Fruit fly (Drosophila melanogaster) whole organism, prepupa: Measurements from ENCODE around the gene CG33253.

ENCODE experiments used
- CG10631 ChIP-seq: fragments of 200-800 bp; sonication (Bioruptor generic); optimal IDR thresholded peaks from 2 replicates; lab custom pipeline; 2016; ENCODE audit warnings: missing biosample characterization, missing genetic modification characterization
- CG11294 ChIP-seq: fragments of 200-800 bp; sonication (Bioruptor generic); IDR thresholded peaks from 2 replicates; pipeline ENCODE4 v1.3.6; 2022; ENCODE audit warnings: missing biosample characterization, missing genetic modification characterization
- CG11762 ChIP-seq: fragments of 200-800 bp; sonication (Bioruptor generic); optimal IDR thresholded peaks from 3 replicates; lab custom pipeline; 2016; ENCODE audit warnings: missing biosample characterization, missing genetic modification characterization; ENCODE audit not compliant: insufficient read depth
- CG11902 ChIP-seq: fragments of 200-800 bp; sonication (Bioruptor generic); optimal IDR thresholded peaks from 3 replicates; lab custom pipeline; 2016; ENCODE audit warnings: missing biosample characterization, missing genetic modification characterization
- CG15336 ChIP-seq: fragments of 200-800 bp; sonication (Bioruptor generic); IDR thresholded peaks from 2 replicates; pipeline ENCODE4 v1.3.6; 2022; ENCODE audit warnings: missing biosample characterization, missing genetic modification characterization
- CG1621 ChIP-seq: fragments of 200-800 bp; sonication (Bioruptor generic); optimal IDR thresholded peaks from 3 replicates; lab custom pipeline; 2018; ENCODE audit warnings: missing biosample characterization, mild to moderate bottlenecking, missing genetic modification characterization
- CG16779 ChIP-seq: fragments of 200-800 bp; sonication (Bioruptor generic); optimal IDR thresholded peaks from 3 replicates; lab custom pipeline; 2017; ENCODE audit warnings: missing biosample characterization, mild to moderate bottlenecking, missing genetic modification characterization
- CG3032 ChIP-seq: fragments of 200-800 bp; optimal IDR thresholded peaks from 2 replicates; lab custom pipeline; 2019; ENCODE audit warnings: missing biosample characterization, mild to moderate bottlenecking, missing genetic modification characterization, moderate library complexity
- CG31627 ChIP-seq: fragments of 200-800 bp; sonication (Bioruptor generic); optimal IDR thresholded peaks from 3 replicates; lab custom pipeline; 2016; ENCODE audit warnings: missing biosample characterization, missing genetic modification characterization
- CG4318 ChIP-seq: fragments of 200-800 bp; sonication (Bioruptor generic); optimal IDR thresholded peaks from 3 replicates; lab custom pipeline; 2017; ENCODE audit warnings: missing biosample characterization, mild to moderate bottlenecking, missing genetic modification characterization
- CG6163 ChIP-seq: fragments of 200-800 bp; sonication (Bioruptor generic); IDR thresholded peaks from 3 replicates; pipeline ENCODE4 v1.3.6; 2022; ENCODE audit warnings: missing biosample characterization, missing genetic modification characterization
- CG6276 ChIP-seq: fragments of 200-800 bp; sonication (Bioruptor generic); optimal IDR thresholded peaks from 2 replicates; lab custom pipeline; 2017; ENCODE audit warnings: missing biosample characterization, mild to moderate bottlenecking, missing genetic modification characterization
- CG6854 ChIP-seq: fragments of 200-800 bp; sonication (Bioruptor generic); optimal IDR thresholded peaks from 2 replicates; lab custom pipeline; 2017; ENCODE audit warnings: missing biosample characterization, mild to moderate bottlenecking, missing genetic modification characterization
- CG7368 ChIP-seq: fragments of 200-800 bp; sonication (Bioruptor generic); optimal IDR thresholded peaks from 3 replicates; lab custom pipeline; 2016; ENCODE audit warnings: missing biosample characterization, missing genetic modification characterization
- CG8119 ChIP-seq: fragments of 200-800 bp; sonication (Bioruptor generic); IDR thresholded peaks from 3 replicates; pipeline ENCODE4 v1.3.6; 2022; ENCODE audit warnings: missing biosample characterization, missing genetic modification characterization
- CG8632 ChIP-seq: fragments of 200-800 bp; sonication (Bioruptor generic); optimal IDR thresholded peaks from 3 replicates; lab custom pipeline; 2016; ENCODE audit warnings: missing biosample characterization, missing genetic modification characterization
- CG9139 ChIP-seq: fragments of 200-800 bp; sonication (Bioruptor generic); optimal IDR thresholded peaks from 3 replicates; lab custom pipeline; 2017; ENCODE audit warnings: missing biosample characterization, mild to moderate bottlenecking, missing genetic modification characterization
- Eip75B ChIP-seq: fragments of 200-800 bp; sonication (Bioruptor generic); optimal IDR thresholded peaks from 3 replicates; lab custom pipeline; 2016; ENCODE audit warnings: missing biosample characterization, missing genetic modification characterization
- Eip78C ChIP-seq: fragments of 200-800 bp; sonication (Bioruptor generic); peaks from one replicate; lab custom pipeline; 2016; ENCODE audit warnings: missing biosample characterization, missing genetic modification characterization
- Eip93F ChIP-seq: fragments of 200-800 bp; sonication (Bioruptor generic); optimal IDR thresholded peaks from 2 replicates; lab custom pipeline; 2016; ENCODE audit warnings: missing biosample characterization, mild to moderate bottlenecking, missing genetic modification characterization
- Gug ChIP-seq: fragments of 200-800 bp; sonication (Bioruptor generic); IDR thresholded peaks from 2 replicates; pipeline ENCODE4 v1.3.6; 2022; ENCODE audit warnings: missing biosample characterization, missing genetic modification characterization
- Hr39 ChIP-seq: fragments of 200-800 bp; sonication (Bioruptor generic); optimal IDR thresholded peaks from 2 replicates; lab custom pipeline; 2016; ENCODE audit warnings: missing biosample characterization, missing genetic modification characterization
- Hr4 ChIP-seq: fragments of 200-800 bp; sonication (Bioruptor generic); optimal IDR thresholded peaks from 3 replicates; lab custom pipeline; 2016; ENCODE audit warnings: missing biosample characterization, missing genetic modification characterization
- Lpt ChIP-seq: fragments of 200-800 bp; sonication (Bioruptor generic); optimal IDR thresholded peaks from 3 replicates; lab custom pipeline; 2016; ENCODE audit warnings: missing biosample characterization, missing genetic modification characterization
- OdsH ChIP-seq: fragments of 200-800 bp; sonication (Bioruptor generic); optimal IDR thresholded peaks from 3 replicates; lab custom pipeline; 2016; ENCODE audit warnings: missing biosample characterization, missing genetic modification characterization
- Smox ChIP-seq: fragments of 200-800 bp; sonication (Bioruptor generic); optimal IDR thresholded peaks from 3 replicates; lab custom pipeline; 2016; ENCODE audit warnings: missing biosample characterization, missing genetic modification characterization
- Sox102F ChIP-seq: fragments of 200-800 bp; sonication (Bioruptor generic); optimal IDR thresholded peaks from 2 replicates; lab custom pipeline; 2016; ENCODE audit warnings: missing biosample characterization, mild to moderate bottlenecking, missing genetic modification characterization
- Sox14 ChIP-seq: fragments of 200-800 bp; sonication (Bioruptor generic); optimal IDR thresholded peaks from 3 replicates; lab custom pipeline; 2016; ENCODE audit warnings: missing biosample characterization, missing genetic modification characterization
- achi ChIP-seq: fragments of 200-800 bp; sonication (Bioruptor generic); optimal IDR thresholded peaks from 3 replicates; lab custom pipeline; 2016; ENCODE audit warnings: missing biosample characterization, missing genetic modification characterization
- dac ChIP-seq: fragments of 200-800 bp; sonication (Bioruptor generic); optimal IDR thresholded peaks from 2 replicates; lab custom pipeline; 2017; ENCODE audit warnings: missing biosample characterization, mild to moderate bottlenecking, missing genetic modification characterization
- dsx ChIP-seq: fragments of 200-800 bp; optimal IDR thresholded peaks from 3 replicates; lab custom pipeline; 2019; ENCODE audit warnings: missing biosample characterization, mild to moderate bottlenecking, missing genetic modification characterization, moderate library complexity; ENCODE audit not compliant: poor library complexity, severe bottlenecking
- esn ChIP-seq: fragments of 200-800 bp; sonication (Bioruptor generic); optimal IDR thresholded peaks from 2 replicates; lab custom pipeline; 2016; ENCODE audit warnings: missing biosample characterization, mild to moderate bottlenecking, missing genetic modification characterization, moderate library complexity
- fd85E ChIP-seq: fragments of 200-800 bp; sonication (Bioruptor generic); optimal IDR thresholded peaks from 3 replicates; lab custom pipeline; 2016; ENCODE audit warnings: missing biosample characterization, missing genetic modification characterization
- fkh ChIP-seq: fragments of 200-800 bp; sonication (Bioruptor generic); optimal IDR thresholded peaks from 3 replicates; lab custom pipeline; 2017; ENCODE audit warnings: missing biosample characterization, mild to moderate bottlenecking, missing genetic modification characterization, moderate library complexity
- net ChIP-seq: fragments of 200-800 bp; sonication (Bioruptor generic); optimal IDR thresholded peaks from 3 replicates; lab custom pipeline; 2016; ENCODE audit warnings: missing biosample characterization, missing genetic modification characterization
- pdm3 ChIP-seq: fragments of 200-800 bp; sonication (Bioruptor generic); optimal IDR thresholded peaks from 3 replicates; lab custom pipeline; 2016; ENCODE audit warnings: missing biosample characterization, missing genetic modification characterization
- salr ChIP-seq, 2 experiments: fragments of 200-800 bp; sonication (Bioruptor generic); optimal IDR thresholded peaks; 3 replicates each; lab custom pipeline; 2016 to 2018; ENCODE audit warnings: missing biosample characterization in 2 of 2, missing genetic modification characterization in 2 of 2, mild to moderate bottlenecking in 1 of 2
- ss ChIP-seq, 2 experiments: fragments of 200-800 bp; sonication (Bioruptor generic); optimal IDR thresholded peaks; 2 replicates in 1 of 2; 3 replicates in 1 of 2; lab custom pipeline; 2017 to 2018; ENCODE audit warnings: mild to moderate bottlenecking in 2 of 2, missing biosample characterization in 2 of 2, missing genetic modification characterization in 2 of 2, moderate library complexity in 1 of 2
- topi ChIP-seq: fragments of 200-800 bp; sonication (Bioruptor generic); optimal IDR thresholded peaks from 3 replicates; lab custom pipeline; 2016; ENCODE audit warnings: missing biosample characterization, missing genetic modification characterization
- vri ChIP-seq: fragments of 200-800 bp; sonication (Bioruptor generic); optimal IDR thresholded peaks from 3 replicates; lab custom pipeline; 2016; ENCODE audit warnings: missing biosample characterization, mild to moderate bottlenecking, missing genetic modification characterization

CG33253 gene

dm6 chrX:19191050-19191449, 7.8 kb downstream of the CG33253 start:
- TF ChIP-seq Sox102F = no peak
- no peak for TF ChIP-seq CG6163 (GFP tag; lab: Robert Waterston, UW)
- no peak for TF ChIP-seq Smox (GFP tag; lab: Kevin White, UChicago)
- no peak for TF ChIP-seq CG8119 (GFP tag; lab: Robert Waterston, UW)
- no peak for TF ChIP-seq CG4318
- TF ChIP-seq CG11902 (GFP tag; lab: Kevin White, UChicago) = no peak
- TF ChIP-seq Gug (GFP tag; lab: Robert Waterston, UW) = no peak
- no peak for TF ChIP-seq CG10631 (GFP tag; lab: Kevin White, UChicago)
- TF ChIP-seq Eip75B (GFP tag; lab: Kevin White, UChicago) = no peak
- TF ChIP-seq fd85E (GFP tag; lab: Kevin White, UChicago) = no peak
- TF ChIP-seq fkh (GFP tag; lab: Kevin White, UChicago) = no peak
- TF ChIP-seq topi = no peak
- TF ChIP-seq vri (GFP tag; lab: Kevin White, UChicago) = no peak

dm6 chrX:19191597-19191996, 8.4 kb downstream of the CG33253 start:
- TF ChIP-seq Eip78C (GFP tag; lab: Kevin White, UChicago) (no peak), Hr39 (GFP tag; lab: Kevin White, UChicago) (no peak), CG11294 (no peak), CG6163 (GFP tag; lab: Robert Waterston, UW) (no peak), CG10631 (GFP tag; lab: Kevin White, UChicago) (no peak), CG8119 (GFP tag; lab: Robert Waterston, UW) (no peak), CG16779 (tag; lab: Kevin White, UChicago) (no peak), CG6276 (GFP tag; lab: Kevin White, UChicago) (no peak), Hr4 (GFP tag; lab: Kevin White, UChicago) (no peak), OdsH (GFP tag; lab: Kevin White, UChicago) (no peak), dsx (no peak), CG15336 (GFP tag; lab: Robert Waterston, UW) (no peak), CG9139 (GFP tag; lab: Kevin White, UChicago) (no peak), CG4318 (no peak)

- TF ChIP-seq Eip93F (GFP tag; lab: Kevin White, UChicago) = no peak
- TF ChIP-seq fkh (GFP tag; lab: Kevin White, UChicago) = peak; percentile 68
- peak in 1 of 2 experiments; percentile 9 for TF ChIP-seq ss (GFP tag; optimal IDR thresholded peaks at IDR 0.05; lab: Kevin White, UChicago)
- TF ChIP-seq Eip78C (GFP tag; lab: Kevin White, UChicago) = no peak
- peak; percentile 39; the same call in 2 of the 3 replicates for TF ChIP-seq CG6163 (GFP tag; lab: Robert Waterston, UW)
- peak; percentile 53 for TF ChIP-seq CG1621 (tag; lab: Kevin White, UChicago)
- TF ChIP-seq Sox14 (GFP tag; lab: Kevin White, UChicago) = peak; percentile 75
These were observed 10.1 kb downstream of the CG33253 start, which contains the start of the genes CG7914 and CG14194 for dm6 chrX:19193336-19193735. Gene CG7914, minus strand, starts transcription at chrX:19193448. Gene CG14194, plus strand, starts transcription at chrX:19193555.

- no peak for TF ChIP-seq Hr39 (GFP tag; lab: Kevin White, UChicago)
- TF ChIP-seq vri (GFP tag; lab: Kevin White, UChicago) = no peak
These were observed 18.4 kb downstream of the CG33253 start, which contains the start of gene CG7990 for dm6 chrX:19201630-19202029. Gene CG7990, minus strand, starts transcription at chrX:19201979.

dm6 chrX:19208014-19208413, 24.8 kb downstream of the CG33253 start, which contains the start of gene Ulp1:
Gene Ulp1, minus strand, starts transcription at chrX:19208187.
- TF ChIP-seq CG11762 (GFP tag; lab: Kevin White, UChicago) (no peak), CG9139 (GFP tag; lab: Kevin White, UChicago) (no peak), CG31627 (GFP tag; lab: Kevin White, UChicago) (peak; percentile 2), CG10631 (GFP tag; lab: Kevin White, UChicago) (no peak), pdm3 (no peak), Sox14 (GFP tag; lab: Kevin White, UChicago) (peak; percentile 51), CG4318 (no peak), CG6854 (GFP tag; lab: Kevin White, UChicago) (peak; percentile 17), achi (GFP tag; lab: Kevin White, UChicago) (no peak), Eip75B (GFP tag; lab: Kevin White, UChicago) (no peak), Lpt (GFP tag; lab: Kevin White, UChicago) (no peak), CG3032 (tag; lab: Kevin White, UChicago) (no peak), CG1621 (tag; lab: Kevin White, UChicago) (no peak), CG11294 (no peak), esn (no peak), Hr4 (GFP tag; lab: Kevin White, UChicago) (no peak), CG8632 (GFP tag; lab: Kevin White, UChicago) (no peak), dac (GFP tag; lab: Kevin White, UChicago) (no peak), fd85E (GFP tag; lab: Kevin White, UChicago) (no peak), CG7368 (GFP tag; lab: Kevin White, UChicago) (no peak), salr (GFP tag; optimal IDR thresholded peaks at IDR 0.05; lab: Kevin White, UChicago) (no peak), net (GFP tag; lab: Kevin White, UChicago) (no peak), Smox (GFP tag; lab: Kevin White, UChicago) (no peak), CG15336 (GFP tag; lab: Robert Waterston, UW) (0 out of 2 replicates have a peak, but pooled peaks have one; percentile 15), CG6163 (GFP tag; lab: Robert Waterston, UW) (no peak)
